Fruit fly (Drosophila melanogaster) whole organism, embryonic: Measurements from ENCODE around the gene CG8814.

ENCODE experiments used
- ATbp ChIP-seq: fragments of 200-800 bp; sonication (Bioruptor generic); optimal IDR thresholded peaks from 2 replicates; lab custom pipeline; 2017; ENCODE audit warnings: missing biosample characterization, mild to moderate bottlenecking, missing genetic modification characterization, missing genetic modification reagents
- Ada2b ChIP-seq: fragments of 200-800 bp; sonication (Bioruptor generic); IDR thresholded peaks from 2 replicates; pipeline ENCODE4 v1.3.6; 2022; ENCODE audit warnings: missing biosample characterization, missing genetic modification characterization
- Bgb ChIP-seq: fragments of 200-800 bp; sonication (Bioruptor generic); IDR thresholded peaks from 2 replicates; pipeline ENCODE4 v1.3.6; 2022; ENCODE audit warnings: missing biosample characterization, missing genetic modification characterization; ENCODE audit not compliant: partially characterized antibody
- Blimp-1 ChIP-seq: fragments of 200-800 bp; sonication (Bioruptor generic); optimal IDR thresholded peaks from 3 replicates; lab custom pipeline; 2018; ENCODE audit warnings: missing biosample characterization, missing genetic modification characterization, mild to moderate bottlenecking, moderate library complexity, missing genetic modification reagents
- CG13894 ChIP-seq: fragments of 200-800 bp; sonication (Bioruptor generic); optimal IDR thresholded peaks from 3 replicates; lab custom pipeline; 2018; ENCODE audit warnings: missing biosample characterization, mild to moderate bottlenecking, missing genetic modification characterization, moderate library complexity
- CG17385 ChIP-seq: fragments of 200-800 bp; sonication (Bioruptor generic); optimal IDR thresholded peaks from 3 replicates; lab custom pipeline; 2018; ENCODE audit warnings: missing biosample characterization, mild to moderate bottlenecking, missing genetic modification characterization
- CG2199 ChIP-seq: fragments of 200-800 bp; sonication (Bioruptor generic); IDR thresholded peaks from 3 replicates; pipeline ENCODE4 v1.3.6; 2022; ENCODE audit warnings: missing biosample characterization, missing genetic modification characterization
- CG2202 ChIP-seq: fragments of 200-800 bp; sonication (Bioruptor generic); optimal IDR thresholded peaks from 2 replicates; lab custom pipeline; 2018; ENCODE audit warnings: missing biosample characterization, mild to moderate bottlenecking, missing genetic modification characterization
- CG3163 ChIP-seq: fragments of 200-800 bp; sonication (Bioruptor generic); optimal IDR thresholded peaks from 3 replicates; lab custom pipeline; 2016; ENCODE audit warnings: missing biosample characterization, missing genetic modification characterization
- CG3281 ChIP-seq: fragments of 200-800 bp; sonication (Bioruptor generic); optimal IDR thresholded peaks from 3 replicates; lab custom pipeline; 2017; ENCODE audit warnings: missing biosample characterization, mild to moderate bottlenecking, missing genetic modification characterization
- CG34224 ChIP-seq: fragments of 200-800 bp; sonication (Bioruptor generic); IDR thresholded peaks from 3 replicates; pipeline ENCODE4 v1.3.6; 2022; ENCODE audit warnings: missing biosample characterization, missing genetic modification characterization; ENCODE audit not compliant: partially characterized antibody
- CG34422 ChIP-seq: fragments of 200-800 bp; sonication (Bioruptor generic); IDR thresholded peaks from 3 replicates; pipeline ENCODE4 v1.3.6; 2022; ENCODE audit warnings: missing biosample characterization, missing genetic modification characterization
- CG3838 ChIP-seq: fragments of 200-800 bp; sonication (Bioruptor generic); optimal IDR thresholded peaks from 3 replicates; lab custom pipeline; 2016; ENCODE audit warnings: missing biosample characterization, missing genetic modification characterization
- CG4360 ChIP-seq: fragments of 200-800 bp; sonication (Bioruptor generic); IDR thresholded peaks from 2 replicates; pipeline ENCODE4 v1.3.6; 2022; ENCODE audit warnings: missing biosample characterization, missing genetic modification characterization
- CG5180 ChIP-seq: fragments of 200-800 bp; sonication (Bioruptor generic); optimal IDR thresholded peaks from 3 replicates; lab custom pipeline; 2017; ENCODE audit warnings: missing biosample characterization, missing genetic modification characterization, mild to moderate bottlenecking, moderate library complexity, missing genetic modification reagents
- CG6272 ChIP-seq: fragments of 200-800 bp; sonication (Bioruptor generic); IDR thresholded peaks from 2 replicates; pipeline ENCODE4 v1.3.6; 2022; ENCODE audit warnings: missing biosample characterization, missing genetic modification characterization
- CG7357 ChIP-seq: fragments of 200-800 bp; sonication (Bioruptor generic); IDR thresholded peaks from 3 replicates; pipeline ENCODE4 v1.3.6; 2022; ENCODE audit warnings: missing biosample characterization, missing genetic modification characterization
- CG7928 ChIP-seq: fragments of 200-800 bp; sonication (Bioruptor generic); optimal IDR thresholded peaks from 2 replicates; lab custom pipeline; 2017; ENCODE audit warnings: missing biosample characterization, mild to moderate bottlenecking, missing genetic modification characterization
- CG7963 ChIP-seq: fragments of 200-800 bp; sonication (Bioruptor generic); IDR thresholded peaks from 3 replicates; pipeline ENCODE4 v1.3.6; 2022; ENCODE audit warnings: missing biosample characterization, missing genetic modification characterization; ENCODE audit not compliant: partially characterized antibody
- CTCF ChIP-seq: fragments of 200-800 bp; sonication (Bioruptor generic); optimal IDR thresholded peaks from 2 replicates; lab custom pipeline; 2017; ENCODE audit warnings: missing biosample characterization, mild to moderate bottlenecking, missing genetic modification characterization, moderate library complexity
- D19A ChIP-seq: fragments of 200-800 bp; optimal IDR thresholded peaks from 3 replicates; lab custom pipeline; 2019; ENCODE audit warnings: missing biosample characterization, mild to moderate bottlenecking, missing genetic modification characterization, moderate library complexity
- Hr51 ChIP-seq, 2 experiments: fragments of 200-800 bp; sonication (Bioruptor generic); optimal IDR thresholded peaks; 2 replicates in 1 of 2; 3 replicates in 1 of 2; lab custom pipeline; 2016 to 2018; ENCODE audit warnings: missing biosample characterization in 2 of 2, missing genetic modification characterization in 2 of 2, mild to moderate bottlenecking in 1 of 2, moderate library complexity in 1 of 2
- Med ChIP-seq: fragments of 200-800 bp; sonication (Bioruptor generic); peaks from one replicate; lab custom pipeline; 2016; ENCODE audit warnings: missing biosample characterization, missing genetic modification characterization, mild to moderate bottlenecking, inconsistent platforms, moderate library complexity
- Nf-YB ChIP-seq: fragments of 200-800 bp; sonication (Bioruptor generic); optimal IDR thresholded peaks from 3 replicates; lab custom pipeline; 2019; ENCODE audit warnings: missing biosample characterization, mild to moderate bottlenecking, missing genetic modification characterization, moderate library complexity
- Trl ChIP-seq, 3 experiments: fragments of >200 bp in 2 of 3; fragments of 200-800 bp in 1 of 3; sonication (Bioruptor generic) in 1 of 3; optimal IDR thresholded peaks; 2 replicates in 1 of 3; 3 replicates in 2 of 3; lab custom pipeline; 2016 to 2017; ENCODE audit warnings: missing biosample characterization in 1 of 3, missing genetic modification characterization in 1 of 3
- Xrp1 ChIP-seq: fragments of 200-800 bp; sonication (Bioruptor generic); IDR thresholded peaks from 2 replicates; pipeline ENCODE4 v1.3.6; 2022; ENCODE audit warnings: missing biosample characterization, missing genetic modification characterization
- abd-A ChIP-seq: fragments of 200-800 bp; sonication (Bioruptor generic); optimal IDR thresholded peaks from 3 replicates; lab custom pipeline; 2019; ENCODE audit warnings: missing biosample characterization, mild to moderate bottlenecking, missing genetic modification characterization, moderate library complexity
- bowl ChIP-seq: fragments of 200-800 bp; sonication (Bioruptor generic); IDR thresholded peaks from 2 replicates; pipeline ENCODE4 v1.3.6; 2022; ENCODE audit warnings: missing biosample characterization, missing genetic modification characterization
- cg ChIP-seq: fragments of 200-800 bp; sonication (Bioruptor generic); optimal IDR thresholded peaks from 3 replicates; lab custom pipeline; 2019; ENCODE audit warnings: missing biosample characterization, mild to moderate bottlenecking, missing genetic modification characterization, moderate library complexity
- chinmo ChIP-seq: fragments of 200-800 bp; sonication (Bioruptor generic); IDR thresholded peaks from 4 replicates; pipeline ENCODE4 v1.3.6; 2022; ENCODE audit warnings: missing biosample characterization, missing genetic modification characterization; ENCODE audit not compliant: partially characterized antibody
- chm ChIP-seq: fragments of 200-800 bp; sonication (Bioruptor generic); IDR thresholded peaks from 2 replicates; pipeline ENCODE4 v1.3.6; 2022; ENCODE audit warnings: missing biosample characterization, missing genetic modification characterization
- ci ChIP-seq: fragments of 200-800 bp; sonication (Bioruptor generic); IDR thresholded peaks from 3 replicates; pipeline ENCODE4 v1.3.6; 2022; ENCODE audit warnings: missing biosample characterization, missing genetic modification characterization
- crp ChIP-seq, 2 experiments: fragments of 200-800 bp; sonication (Bioruptor generic); optimal IDR thresholded peaks; 2 replicates in 1 of 2; 3 replicates in 1 of 2; lab custom pipeline; 2017; ENCODE audit warnings: missing biosample characterization in 2 of 2, missing genetic modification characterization in 2 of 2, mild to moderate bottlenecking in 1 of 2, moderate library complexity in 1 of 2
- ftz-f1 ChIP-seq: fragments of 200-800 bp; sonication (Bioruptor generic); optimal IDR thresholded peaks from 2 replicates; lab custom pipeline; 2016; ENCODE audit warnings: missing biosample characterization, missing genetic modification characterization
- h ChIP-seq: fragments of >200 bp; optimal IDR thresholded peaks from 2 replicates; lab custom pipeline; 2017
- insv ChIP-seq, 2 experiments: fragments of 200-800 bp; sonication (Bioruptor generic); optimal IDR thresholded peaks; 3 replicates each; lab custom pipeline; 2016 to 2018; ENCODE audit warnings: missing biosample characterization in 2 of 2, missing genetic modification characterization in 2 of 2
- kah ChIP-seq: fragments of 200-800 bp; sonication (Bioruptor generic); optimal IDR thresholded peaks from 2 replicates; lab custom pipeline; 2018; ENCODE audit warnings: missing biosample characterization, mild to moderate bottlenecking, missing genetic modification characterization
- kni ChIP-seq: fragments of 200-800 bp; sonication (Bioruptor generic); optimal IDR thresholded peaks from 3 replicates; lab custom pipeline; 2017; ENCODE audit warnings: mild to moderate bottlenecking, missing biosample characterization, missing genetic modification reagents, missing genetic modification characterization
- nau ChIP-seq: fragments of 200-800 bp; sonication (Bioruptor generic); optimal IDR thresholded peaks from 3 replicates; lab custom pipeline; 2017; ENCODE audit warnings: missing biosample characterization, mild to moderate bottlenecking, missing genetic modification characterization, missing genetic modification reagents
- oc ChIP-seq: fragments of 200-800 bp; sonication (Bioruptor generic); optimal IDR thresholded peaks from 2 replicates; lab custom pipeline; 2018; ENCODE audit warnings: missing biosample characterization, mild to moderate bottlenecking, missing genetic modification characterization, moderate library complexity
- org-1 ChIP-seq: fragments of 200-800 bp; sonication (Bioruptor generic); optimal IDR thresholded peaks from 2 replicates; lab custom pipeline; 2017; ENCODE audit warnings: missing biosample characterization, missing genetic modification characterization
- peb ChIP-seq: fragments of 200-800 bp; sonication (Bioruptor generic); IDR thresholded peaks from 2 replicates; pipeline ENCODE4 v1.3.6; 2022; ENCODE audit warnings: missing biosample characterization, missing genetic modification characterization
- psq ChIP-seq: fragments of 200-800 bp; sonication (Bioruptor generic); optimal IDR thresholded peaks from 2 replicates; lab custom pipeline; 2017; ENCODE audit warnings: missing biosample characterization, missing genetic modification characterization
- sd ChIP-seq: fragments of 200-800 bp; sonication (Bioruptor generic); optimal IDR thresholded peaks from 3 replicates; lab custom pipeline; 2018; ENCODE audit warnings: missing biosample characterization, mild to moderate bottlenecking, missing genetic modification characterization, moderate library complexity
- sens ChIP-seq: fragments of 200-800 bp; sonication (Bioruptor generic); peaks from one replicate; lab custom pipeline; 2016; ENCODE audit warnings: missing biosample characterization, missing genetic modification characterization
- sima ChIP-seq: fragments of 200-800 bp; sonication (Bioruptor generic); optimal IDR thresholded peaks from 2 replicates; lab custom pipeline; 2016; ENCODE audit warnings: missing biosample characterization, missing genetic modification characterization
- zen ChIP-seq: fragments of 200-800 bp; sonication (Bioruptor generic); optimal IDR thresholded peaks from 3 replicates; lab custom pipeline; 2018; ENCODE audit warnings: missing biosample characterization, mild to moderate bottlenecking, missing genetic modification characterization, moderate library complexity
- zen2 ChIP-seq: fragments of 200-800 bp; sonication (Bioruptor generic); IDR thresholded peaks from 3 replicates; pipeline ENCODE4 v1.3.6; 2022; ENCODE audit warnings: missing biosample characterization, missing genetic modification characterization; ENCODE audit not compliant: partially characterized antibody

Gene CG8814

dm6 chr2L:2888859-2889443, 14.3 kb downstream of the CG8814 start (continued):
- peak; percentile 64 for TF ChIP-seq CG3163 (GFP tag; lab: Kevin White, UChicago)
- TF ChIP-seq Trl (optimal IDR thresholded peaks at IDR 0.05; lab: Kevin White, UChicago), result peak; percentile 70 to 86
- TF ChIP-seq Trl (GFP tag; optimal IDR thresholded peaks at IDR 0.05; lab: Kevin White, UChicago), result no peak
- 0 out of 3 replicates have a peak, but pooled peaks have one; percentile 9 for TF ChIP-seq CG2199 (GFP tag; lab: Robert Waterston, UW)
- no peak for TF ChIP-seq ftz-f1 (GFP tag; lab: Kevin White, UChicago)
- TF ChIP-seq CG5180 (GFP tag; lab: Kevin White, UChicago), result peak; percentile 37
- TF ChIP-seq CG7357 (GFP tag; lab: Robert Waterston, UW), result no peak
- TF ChIP-seq ATbp (GFP tag; lab: Kevin White, UChicago), result no peak
- TF ChIP-seq D19A (tag; lab: Kevin White, UChicago), result peak; percentile 45
- no peak for TF ChIP-seq h
- TF ChIP-seq sima (GFP tag; lab: Kevin White, UChicago), result no peak
- TF ChIP-seq CG3281, result no peak
- no peak for TF ChIP-seq CG7963
- TF ChIP-seq Blimp-1 (GFP tag; lab: Kevin White, UChicago), result peak; percentile 53
- peak; percentile 28 for TF ChIP-seq sens (GFP tag; lab: Kevin White, UChicago)
- TF ChIP-seq zen (tag; lab: Kevin White, UChicago), result peak; percentile 34
- no peak for TF ChIP-seq zen2 (GFP tag; lab: Robert Waterston, UW)
- peak; percentile 87; the same call in 2 of the 4 replicates for TF ChIP-seq chinmo
- TF ChIP-seq Hr51 (GFP tag; optimal IDR thresholded peaks at IDR 0.05; lab: Kevin White, UChicago), result no peak
- peak; percentile 24 for TF ChIP-seq nau (GFP tag; lab: Kevin White, UChicago)
- peak; percentile 44 for TF ChIP-seq sd (tag; lab: Kevin White, UChicago)
- TF ChIP-seq insv (GFP tag; optimal IDR thresholded peaks at IDR 0.05; lab: Kevin White, UChicago), result peak in 1 of 2 experiments; percentile 8
- peak; percentile 45; the same call in 2 of the 3 replicates for TF ChIP-seq CG34224 (GFP tag; lab: Robert Waterston, UW)
- no peak for TF ChIP-seq peb (GFP tag; lab: Robert Waterston, UW)
- TF ChIP-seq CG17385 (GFP tag; lab: Kevin White, UChicago), result peak; percentile 90
- no peak for TF ChIP-seq Nf-YB (GFP tag; lab: Kevin White, UChicago)
- peak; percentile 30 for TF ChIP-seq psq (GFP tag; lab: Kevin White, UChicago)
- peak; percentile 36 for TF ChIP-seq kah (GFP tag; lab: Kevin White, UChicago)
- peak; percentile 52 for TF ChIP-seq kni (GFP tag; lab: Kevin White, UChicago)
- no peak for TF ChIP-seq CG6272
- TF ChIP-seq crp (GFP tag; optimal IDR thresholded peaks at IDR 0.05; lab: Kevin White, UChicago), result peak in 1 of 2 experiments; percentile 31
- no peak for TF ChIP-seq CG3838 (GFP tag; lab: Kevin White, UChicago)
- TF ChIP-seq, all 482 proteins: peak for 39

- no peak for TF ChIP-seq bowl (GFP tag; lab: Robert Waterston, UW)
- 0 out of 2 replicates have a peak, but pooled peaks have one; percentile 18 for TF ChIP-seq Xrp1 (GFP tag; lab: Robert Waterston, UW)
- TF ChIP-seq CG2202 (tag; lab: Kevin White, UChicago), result no peak
- TF ChIP-seq CG34422 (GFP tag; lab: Robert Waterston, UW), result no peak
- peak; percentile 45 for TF ChIP-seq cg (GFP tag; lab: Kevin White, UChicago)
- TF ChIP-seq org-1 (GFP tag; lab: Kevin White, UChicago), result no peak
- peak; percentile 19 for TF ChIP-seq Med (GFP tag; lab: Kevin White, UChicago)
- TF ChIP-seq insv (GFP tag; optimal IDR thresholded peaks at IDR 0.05; lab: Kevin White, UChicago), result no peak
- peak; percentile 2 to 15 for TF ChIP-seq Trl (optimal IDR thresholded peaks at IDR 0.05; lab: Kevin White, UChicago)
- no peak for TF ChIP-seq Trl (GFP tag; optimal IDR thresholded peaks at IDR 0.05; lab: Kevin White, UChicago)
- TF ChIP-seq oc (tag; lab: Kevin White, UChicago), result no peak
- peak; percentile 28 for TF ChIP-seq kni (GFP tag; lab: Kevin White, UChicago)
- peak; percentile 51 for TF ChIP-seq CG13894 (tag; lab: Kevin White, UChicago)
- peak; percentile 60 for TF ChIP-seq CG5180 (GFP tag; lab: Kevin White, UChicago)
- TF ChIP-seq CTCF (GFP tag; lab: Kevin White, UChicago), result no peak
- 0 out of 2 replicates have a peak, but pooled peaks have one; percentile 9 for TF ChIP-seq Bgb (GFP tag; lab: Robert Waterston, UW)
- no peak for TF ChIP-seq CG7928
- TF ChIP-seq abd-A (tag; lab: Kevin White, UChicago), result peak; percentile 41
- 0 out of 2 replicates have a peak, but pooled peaks have one; percentile 12 for TF ChIP-seq CG4360 (GFP tag; lab: Robert Waterston, UW)
- TF ChIP-seq sens (GFP tag; lab: Kevin White, UChicago), result peak; percentile 81
- TF ChIP-seq Ada2b, result no peak
- TF ChIP-seq ci, result 0 out of 3 replicates have a peak, but pooled peaks have one; percentile 39
- TF ChIP-seq chm (GFP tag; lab: Robert Waterston, UW), result 0 out of 2 replicates have a peak, but pooled peaks have one; percentile 23
Measured at dm6 chr2L:2891200-2891599, 16.5 kb downstream of the CG8814 start.
